Worm (Caenorhabditis elegans) whole organism, young adult: ENCODE measurements around the gene pus-1.

Experiments
- B0035.1 ChIP-seq: sonication (generic microtip); optimal IDR thresholded peaks from 2 replicates; lab custom pipeline; 2016; ENCODE audit warnings: missing genetic modification characterization, mild to moderate bottlenecking, missing compliant biosample characterization, missing genotype, missing genetic modification reagents
- B0336.3 ChIP-seq: fragments of 200-800 bp; sonication (Bioruptor generic); IDR thresholded peaks from 2 replicates; pipeline ENCODE4 v1.3.6; 2022; ENCODE audit warnings: missing genetic modification characterization, missing compliant biosample characterization
- D2030.7 ChIP-seq: fragments of 200-800 bp; sonication (Bioruptor generic); IDR thresholded peaks from 2 replicates; pipeline ENCODE4 v1.3.6; 2022; ENCODE audit warnings: missing genetic modification reagents, missing genetic modification characterization, missing compliant biosample characterization
- F10E7.11 ChIP-seq: sonication (generic microtip); optimal IDR thresholded peaks from 2 replicates; lab custom pipeline; 2017; ENCODE audit warnings: mild to moderate bottlenecking, missing genetic modification characterization, moderate library complexity, missing compliant biosample characterization
- F39B2.1 ChIP-seq: fragments of 200-800 bp; sonication (Bioruptor generic); IDR thresholded peaks from 2 replicates; pipeline ENCODE4 v1.3.6; 2022; ENCODE audit warnings: missing genetic modification reagents, missing genetic modification characterization, missing compliant biosample characterization
- F55B11.4 ChIP-seq: sonication (generic microtip); optimal IDR thresholded peaks from 2 replicates; lab custom pipeline; 2016; ENCODE audit warnings: missing compliant biosample characterization, missing genetic modification characterization, borderline replicate concordance; ENCODE audit not compliant: insufficient read depth
- F57C9.4 ChIP-seq: sonication (generic microtip); optimal IDR thresholded peaks from 2 replicates; lab custom pipeline; 2017; ENCODE audit warnings: mild to moderate bottlenecking, missing genetic modification characterization, missing compliant biosample characterization
- K12H6.12 ChIP-seq: fragments of 200-800 bp; sonication (Bioruptor generic); optimal IDR thresholded peaks from 2 replicates; lab custom pipeline; 2018; ENCODE audit warnings: mild to moderate bottlenecking, missing genetic modification characterization, missing compliant biosample characterization
- T07F8.4 ChIP-seq: sonication (generic microtip); optimal IDR thresholded peaks from 2 replicates; lab custom pipeline; 2016; ENCODE audit warnings: mild to moderate bottlenecking, missing genetic modification characterization, moderate library complexity, missing compliant biosample characterization
- T26A5.8 ChIP-seq: sonication (generic microtip); optimal IDR thresholded peaks from 2 replicates; lab custom pipeline; 2016; ENCODE audit warnings: missing genetic modification characterization, missing compliant biosample characterization
- Y53G8AR.9 ChIP-seq: fragments of 200-800 bp; sonication (Bioruptor generic); conservative IDR thresholded peaks from 2 replicates; pipeline ENCODE4 v1.3.6; 2022; ENCODE audit warnings: missing genetic modification reagents, missing genetic modification characterization, missing compliant biosample characterization
- Y79H2A.3 ChIP-seq: fragments of 200-800 bp; sonication (Bioruptor generic); conservative IDR thresholded peaks from 2 replicates; pipeline ENCODE4 v1.3.6; 2022; ENCODE audit warnings: missing genetic modification reagents, missing genetic modification characterization, missing compliant biosample characterization
- Y95B8A.8 ChIP-seq: fragments of 200-800 bp; sonication (Bioruptor generic); IDR thresholded peaks from 2 replicates; pipeline ENCODE4 v1.3.6; 2022; ENCODE audit warnings: missing genetic modification reagents, missing genetic modification characterization, missing compliant biosample characterization
- ZK185.1 ChIP-seq: sonication (generic microtip); optimal IDR thresholded peaks from 2 replicates; lab custom pipeline; 2016; ENCODE audit warnings: mild to moderate bottlenecking, missing genetic modification characterization, missing compliant biosample characterization; ENCODE audit not compliant: poor library complexity, severe bottlenecking
- aptf-2 ChIP-seq: fragments of 200-800 bp; sonication (Bioruptor generic); conservative IDR thresholded peaks from 2 replicates; pipeline ENCODE4 v1.3.6; 2022; ENCODE audit warnings: missing genetic modification reagents, missing genetic modification characterization, missing compliant biosample characterization
- attf-5 ChIP-seq: fragments of 200-800 bp; sonication (Bioruptor generic); optimal IDR thresholded peaks from 2 replicates; lab custom pipeline; 2018; ENCODE audit warnings: mild to moderate bottlenecking, missing genetic modification characterization, missing compliant biosample characterization
- bed-1 ChIP-seq: fragments of 200-800 bp; sonication (Bioruptor generic); IDR thresholded peaks from 2 replicates; pipeline ENCODE4 v1.3.6; 2022; ENCODE audit warnings: missing genetic modification reagents, missing genetic modification characterization, missing compliant biosample characterization
- ccch-3 ChIP-seq: fragments of 200-800 bp; sonication (Bioruptor generic); optimal IDR thresholded peaks from 2 replicates; lab custom pipeline; 2018; ENCODE audit warnings: mild to moderate bottlenecking, missing genetic modification characterization, missing compliant biosample characterization
- cebp-2 ChIP-seq: fragments of 200-800 bp; sonication (Bioruptor generic); IDR thresholded peaks from 2 replicates; pipeline ENCODE4 v1.3.6; 2022; ENCODE audit warnings: missing genetic modification characterization, missing compliant biosample characterization
- ceh-100 ChIP-seq: fragments of 200-800 bp; sonication (Bioruptor generic); IDR thresholded peaks from 2 replicates; pipeline ENCODE4 v1.3.6; 2022; ENCODE audit warnings: missing genetic modification reagents, missing genetic modification characterization, missing compliant biosample characterization
- ceh-27 ChIP-seq: fragments of 200-800 bp; sonication (Bioruptor generic); optimal IDR thresholded peaks from 2 replicates; lab custom pipeline; 2018; ENCODE audit warnings: mild to moderate bottlenecking, missing genetic modification characterization, moderate library complexity, missing compliant biosample characterization
- die-1 ChIP-seq: sonication (generic microtip); optimal IDR thresholded peaks from 2 replicates; lab custom pipeline; 2016; ENCODE audit warnings: missing genotype, mild to moderate bottlenecking, missing genetic modification characterization, missing compliant biosample characterization
- egrh-3 ChIP-seq: fragments of 200-800 bp; sonication (Bioruptor generic); IDR thresholded peaks from 2 replicates; pipeline ENCODE4 v1.3.6; 2022; ENCODE audit warnings: missing genetic modification reagents, missing genetic modification characterization, missing compliant biosample characterization
- him-1 ChIP-seq: sonication (generic microtip); optimal IDR thresholded peaks from 2 replicates; lab custom pipeline; 2016; ENCODE audit warnings: missing genotype, missing genetic modification reagents, missing genetic modification characterization, missing compliant biosample characterization
- hrde-1 ChIP-seq: sonication (generic microtip); optimal IDR thresholded peaks from 2 replicates; lab custom pipeline; 2016; ENCODE audit warnings: missing genetic modification characterization, mild to moderate bottlenecking, missing compliant biosample characterization, moderate library complexity, missing genotype, missing genetic modification reagents, borderline replicate concordance
- lin-40 ChIP-seq: sonication (generic microtip); optimal IDR thresholded peaks from 2 replicates; lab custom pipeline; 2016; ENCODE audit warnings: missing genetic modification characterization, mild to moderate bottlenecking, missing compliant biosample characterization, missing genotype, missing genetic modification reagents
- lin-54 ChIP-seq: fragments of 200-800 bp; sonication (Bioruptor generic); optimal IDR thresholded peaks from 2 replicates; lab custom pipeline; 2018; ENCODE audit warnings: mild to moderate bottlenecking, missing genetic modification characterization, missing compliant biosample characterization
- lsy-27 ChIP-seq: sonication (generic microtip); optimal IDR thresholded peaks from 2 replicates; lab custom pipeline; 2017; ENCODE audit warnings: missing genetic modification characterization, mild to moderate bottlenecking, missing compliant biosample characterization, antibody characterized with exemption, missing genotype, borderline replicate concordance; ENCODE audit not compliant: insufficient read depth
- mel-28 ChIP-seq: sonication (generic microtip); optimal IDR thresholded peaks from 2 replicates; lab custom pipeline; 2016; ENCODE audit warnings: borderline replicate concordance, mild to moderate bottlenecking, missing genetic modification characterization, missing compliant biosample characterization
- nfya-1 ChIP-seq: sonication (generic microtip); optimal IDR thresholded peaks from 2 replicates; lab custom pipeline; 2017; ENCODE audit warnings: antibody characterized with exemption, missing compliant biosample characterization, missing genetic modification characterization, borderline replicate concordance; ENCODE audit not compliant: insufficient read depth
- nhr-120 ChIP-seq: fragments of 200-800 bp; sonication (Bioruptor generic); IDR thresholded peaks from 2 replicates; pipeline ENCODE4 v1.3.6; 2022; ENCODE audit warnings: missing genetic modification characterization, missing compliant biosample characterization
- nhr-179 ChIP-seq: sonication (generic microtip); optimal IDR thresholded peaks from 2 replicates; lab custom pipeline; 2016; ENCODE audit warnings: mild to moderate bottlenecking, missing genetic modification characterization, missing compliant biosample characterization
- nhr-27 ChIP-seq: fragments of 200-800 bp; sonication (Bioruptor generic); optimal IDR thresholded peaks from 2 replicates; lab custom pipeline; 2018; ENCODE audit warnings: mild to moderate bottlenecking, missing genetic modification characterization, moderate library complexity, missing compliant biosample characterization
- rcor-1 ChIP-seq: fragments of 200-800 bp; sonication (Bioruptor generic); IDR thresholded peaks from 2 replicates; pipeline ENCODE4 v1.3.6; 2022; ENCODE audit warnings: missing genetic modification reagents, missing genetic modification characterization, missing compliant biosample characterization
- snpc-4 ChIP-seq, 5 experiments: fragments of 150-350 bp in 1 of 5; sonication (generic microtip) in 4 of 5; optimal IDR thresholded peaks; 2 replicates each; lab custom pipeline; 2014 to 2018; ENCODE audit warnings: missing genetic modification characterization in 5 of 5, missing biosample characterization in 3 of 5, antibody characterized with exemption in 2 of 5, mild to moderate bottlenecking in 2 of 5, missing compliant biosample characterization in 2 of 5, missing genotype in 2 of 5, moderate library complexity in 2 of 5, missing genetic modification reagents in 1 of 5
- tbp1 ChIP-seq: fragments of 200-800 bp; sonication (Bioruptor generic); optimal IDR thresholded peaks from 2 replicates; lab custom pipeline; 2018; ENCODE audit warnings: mild to moderate bottlenecking, missing genetic modification characterization, missing compliant biosample characterization
- tbx-9 ChIP-seq: sonication (generic microtip); optimal IDR thresholded peaks from 2 replicates; lab custom pipeline; 2016; ENCODE audit warnings: borderline replicate concordance, missing genetic modification characterization, inconsistent platforms, missing compliant biosample characterization
- unc-62 ChIP-seq: fragments of 150-350 bp; optimal IDR thresholded peaks from 2 replicates; lab custom pipeline; 2014; ENCODE audit warnings: missing biosample characterization, missing genetic modification reagents, missing genetic modification characterization
- ztf-18 ChIP-seq: sonication (generic microtip); optimal IDR thresholded peaks from 2 replicates; lab custom pipeline; 2016; ENCODE audit warnings: missing genotype, mild to moderate bottlenecking, missing genetic modification characterization, missing compliant biosample characterization
- ztf-28 ChIP-seq: fragments of 200-800 bp; sonication (Bioruptor generic); IDR thresholded peaks from 2 replicates; pipeline ENCODE4 v1.3.6; 2022; ENCODE audit warnings: missing genetic modification reagents, missing genetic modification characterization, missing compliant biosample characterization

pus-1 gene

ce11 chrV:16744783-16745182 is 50.0 kb downstream of the pus-1 start (continued):
- TF ChIP-seq nfya-1 (tag; lab: Kevin White, UChicago) = no peak
- 0 out of 2 replicates have a peak, but pooled peaks have one; percentile 44 for TF ChIP-seq ztf-28 (GFP tag; lab: Robert Waterston, UW)
- TF ChIP-seq rcor-1 (GFP tag; lab: Robert Waterston, UW) = peak; percentile 68; the same call in 1 of the 2 replicates
- TF ChIP-seq ccch-3 (GFP tag; lab: Kevin White, UChicago) = no peak
- peak; percentile 95 for TF ChIP-seq Y95B8A.8 (GFP tag; lab: Robert Waterston, UW)
- no peak for TF ChIP-seq nhr-179 (tag; lab: Kevin White, UChicago)
- TF ChIP-seq tbp1 (GFP tag; lab: Kevin White, UChicago) = peak; percentile 13
- no peak for TF ChIP-seq ZK185.1 (tag; lab: Kevin White, UChicago)
- no peak for TF ChIP-seq tbx-9 (tag; lab: Kevin White, UChicago)
- TF ChIP-seq Y53G8AR.9 (GFP tag; lab: Robert Waterston, UW) = peak; percentile 87
- TF ChIP-seq F10E7.11 (tag; lab: Kevin White, UChicago) = peak; percentile 3
- TF ChIP-seq T07F8.4 (tag; lab: Kevin White, UChicago) = no peak
- no peak for TF ChIP-seq ztf-18 (tag; lab: Kevin White, UChicago)
- TF ChIP-seq lin-54 (GFP tag; lab: Kevin White, UChicago) = peak; percentile 38
- TF ChIP-seq die-1 (tag; lab: Kevin White, UChicago) = peak; percentile 48
- TF ChIP-seq ceh-100 (GFP tag; lab: Robert Waterston, UW) = peak; percentile 59
- TF ChIP-seq lsy-27 (tag; lab: Kevin White, UChicago) = no peak
- TF ChIP-seq snpc-4 (GFP tag; optimal IDR thresholded peaks at IDR 0.05; lab: Kevin White, UChicago) = no peak
- TF ChIP-seq snpc-4 (tag; optimal IDR thresholded peaks at IDR 0.05; lab: Kevin White, UChicago) = no peak
- TF ChIP-seq cebp-2 = no peak
- peak; percentile 74 for TF ChIP-seq hrde-1
- no peak for TF ChIP-seq bed-1
- no peak for TF ChIP-seq T26A5.8 (tag; lab: Kevin White, UChicago)
- no peak for TF ChIP-seq F55B11.4 (tag; lab: Kevin White, UChicago)
- TF ChIP-seq F39B2.1 (GFP tag; lab: Robert Waterston, UW) = no peak
- TF ChIP-seq attf-5 = no peak
- TF ChIP-seq Y79H2A.3 = peak; percentile 95
- TF ChIP-seq mel-28 (tag; lab: Kevin White, UChicago) = no peak
- no peak for TF ChIP-seq lin-40 (tag; lab: Kevin White, UChicago)
- no peak for TF ChIP-seq him-1 (tag; lab: Kevin White, UChicago)
- TF ChIP-seq nhr-120 = no peak
- no peak for TF ChIP-seq ceh-27 (GFP tag; lab: Kevin White, UChicago)
- TF ChIP-seq B0035.1 = no peak
- TF ChIP-seq nhr-27 = no peak
- peak; percentile 80 for TF ChIP-seq D2030.7
- TF ChIP-seq K12H6.12 (tag; lab: Kevin White, UChicago) = no peak
- TF ChIP-seq B0336.3 (GFP tag; lab: Robert Waterston, UW) = peak; percentile 89
- no peak for TF ChIP-seq F57C9.4
- no peak for TF ChIP-seq egrh-3 (GFP tag; lab: Robert Waterston, UW)
- no peak for TF ChIP-seq aptf-2 (GFP tag; lab: Robert Waterston, UW)
- TF ChIP-seq unc-62 (GFP tag; lab: Kevin White, UChicago) = no peak
